Worm (Caenorhabditis elegans): ENCODE results near the gene phf-30.
"Not testable (repeated sequence)": the region's sequence is repeated elsewhere in the genome, so short reads cannot be mapped to it uniquely, and the experiment has no call there.

The phf-30 gene

ce11 chrV:8426210-8426609 is 42.6 kb upstream of the phf-30 start:
- TF ChIP-seq Y53G8AR.9 (GFP tag; conservative IDR thresholded peaks at IDR 0.05), result no peak
- TF ChIP-seq ets-4 (GFP tag; optimal IDR thresholded peaks at IDR 0.05), result no peak
- TF ChIP-seq hsf-1 (GFP tag; IDR thresholded peaks at IDR 0.05), result peak; percentile 56; the same call in 1 of the 2 replicates
- peak; percentile 38; the same call in 1 of the 2 replicates for TF ChIP-seq hmg-1.2 (GFP tag; IDR thresholded peaks at IDR 0.05)
- TF ChIP-seq rpc-1 (optimal IDR thresholded peaks at IDR 0.05), result peak; percentile 25
- no peak for TF ChIP-seq rpc-1 (tag; optimal IDR thresholded peaks at IDR 0.05)
- no peak for TF ChIP-seq him-1 (tag; optimal IDR thresholded peaks at IDR 0.05)
- TF ChIP-seq ceh-100 (GFP tag; IDR thresholded peaks at IDR 0.05), result no peak
- no peak for TF ChIP-seq egl-44 (GFP tag; IDR thresholded peaks at IDR 0.05)

- TF ChIP-seq cebp-1 (GFP tag; IDR thresholded peaks at IDR 0.05), result no peak
- peak; percentile 53 for TF ChIP-seq cebp-1 (tag; optimal IDR thresholded peaks at IDR 0.05)
- TF ChIP-seq nhr-80 (tag; optimal IDR thresholded peaks at IDR 0.05), result peak; percentile 81
- TF ChIP-seq efl-1 (GFP tag; optimal IDR thresholded peaks at IDR 0.05), result no peak
Observed at ce11 chrV:8426741-8427457, 41.9 kb upstream of the phf-30 start.

ce11 chrV:8428585-8429414 is 40.0 kb upstream of the phf-30 start:
- TF ChIP-seq tlf-1 (GFP tag; optimal IDR thresholded peaks at IDR 0.05) (no peak), hmg-1.2 (GFP tag; IDR thresholded peaks at IDR 0.05) (peak; percentile 96)

ce11 chrV:8431295-8431694 is 37.5 kb upstream of the phf-30 start:
- peak; percentile 48 for TF ChIP-seq hmg-1.2 (GFP tag; IDR thresholded peaks at IDR 0.05)
- peak; percentile 83 for TF ChIP-seq tbp1 (GFP tag; optimal IDR thresholded peaks at IDR 0.05)
- TF ChIP-seq B0261.1 (tag; optimal IDR thresholded peaks at IDR 0.05), result peak; percentile 52
- peak; percentile 60 for TF ChIP-seq dox-1 (GFP tag; IDR thresholded peaks at IDR 0.05)
- peak; percentile 35; the same call in 1 of the 2 replicates for TF ChIP-seq egl-44 (GFP tag; IDR thresholded peaks at IDR 0.05)
- TF ChIP-seq rpc-1 (optimal IDR thresholded peaks at IDR 0.05), result peak; percentile 20
- TF ChIP-seq rpc-1 (tag; optimal IDR thresholded peaks at IDR 0.05), result peak; percentile 51
- 0 out of 2 replicates have a peak, but pooled peaks have one; percentile 26 for TF ChIP-seq pbrm-1 (GFP tag; IDR thresholded peaks at IDR 0.05)
- 0 out of 2 replicates have a peak, but pooled peaks have one; percentile 12 for TF ChIP-seq Y95B8A.8 (GFP tag; IDR thresholded peaks at IDR 0.05)
- TF ChIP-seq snpc-4 (GFP tag; optimal IDR thresholded peaks at IDR 0.05), result not testable (repeated sequence)
- TF ChIP-seq snpc-4 (tag; optimal IDR thresholded peaks at IDR 0.05), result peak in 1 of 4 experiments; percentile 21
- 0 out of 2 replicates have a peak, but pooled peaks have one; percentile 19 for TF ChIP-seq Y56A3A.18 (GFP tag; IDR thresholded peaks at IDR 0.05)
- peak; percentile 62 for TF ChIP-seq madf-6 (GFP tag; IDR thresholded peaks at IDR 0.05)
- TF ChIP-seq lin-26 (GFP tag; IDR thresholded peaks at IDR 0.05), result peak; percentile 71
- TF ChIP-seq nfyb-1 (GFP tag; IDR thresholded peaks at IDR 0.05), result peak; percentile 63; the same call in 1 of the 2 replicates
- peak; percentile 47; the same call in 1 of the 2 replicates for TF ChIP-seq hsf-1 (GFP tag; IDR thresholded peaks at IDR 0.05)

ce11 chrV:8434400-8434827 is 34.4 kb upstream of the phf-30 start:
- TF ChIP-seq nhr-80 (tag; optimal IDR thresholded peaks at IDR 0.05), result peak; percentile 60
- no peak for TF ChIP-seq fkh-3 (tag; optimal IDR thresholded peaks at IDR 0.05)

ce11 chrV:8435292-8435691 is 33.5 kb upstream of the phf-30 start:
- TF ChIP-seq lin-26 (GFP tag; IDR thresholded peaks at IDR 0.05), result 0 out of 2 replicates have a peak, but pooled peaks have one; percentile 49
- TF ChIP-seq K12H6.12 (tag; optimal IDR thresholded peaks at IDR 0.05), result peak; percentile 26
- TF ChIP-seq zfh-2 (GFP tag; conservative IDR thresholded peaks at IDR 0.05), result 0 out of 2 replicates have a peak, but pooled peaks have one; percentile 15
- no peak for TF ChIP-seq ztf-25 (GFP tag; IDR thresholded peaks at IDR 0.05)
